Fruit fly (Drosophila melanogaster): ENCODE results near the gene CG7945.

- TF ChIP-seq EcR (GFP tag; optimal IDR thresholded peaks at IDR 0.05) (no peak), rn (GFP tag; IDR thresholded peaks at IDR 0.05) (no peak), CG8159 (tag; optimal IDR thresholded peaks at IDR 0.05) (no peak), Pif1A (GFP tag; optimal IDR thresholded peaks at IDR 0.05) (no peak), CG14655 (GFP tag; optimal IDR thresholded peaks at IDR 0.05) (no peak), CG13204 (GFP tag; optimal IDR thresholded peaks at IDR 0.05) (no peak), CG12605 (GFP tag; IDR thresholded peaks at IDR 0.05) (no peak), Pif1B (GFP tag; optimal IDR thresholded peaks at IDR 0.05) (no peak), CG17806 (tag; optimal IDR thresholded peaks at IDR 0.05) (no peak)
These were observed 29.9 kb downstream of the CG7945 start for dm6 chr3L:15493886-15494598.

All from whole organism, pupa.